Worm (Caenorhabditis elegans) whole organism, L4 larva: ENCODE data around the gene F49C5.3.
A peak's percentile ranks its signal among the peaks of the same experiment; 100 is the strongest.

ENCODE experiments used
- F26F4.8 ChIP-seq: fragments of 200-800 bp; sonication (Bioruptor generic); conservative IDR thresholded peaks from 2 replicates; pipeline ENCODE4 v1.3.6; 2022; ENCODE audit warnings: missing genetic modification characterization, missing compliant biosample characterization
- R02D3.7 ChIP-seq: fragments of 150-350 bp; sonication (generic microtip); optimal IDR thresholded peaks from 3 replicates; lab custom pipeline; 2014; ENCODE audit warnings: missing biosample characterization, missing genetic modification characterization
- T20F7.1 ChIP-seq: fragments of 200-800 bp; sonication (Bioruptor generic); optimal IDR thresholded peaks from 2 replicates; lab custom pipeline; 2018; ENCODE audit warnings: mild to moderate bottlenecking, missing genetic modification characterization, missing compliant biosample characterization
- Y5F2A.4 ChIP-seq: fragments of 200-800 bp; sonication (Bioruptor generic); optimal IDR thresholded peaks from 2 replicates; lab custom pipeline; 2018; ENCODE audit warnings: mild to moderate bottlenecking, missing genetic modification characterization, missing compliant biosample characterization
- ZK337.2 ChIP-seq: fragments of 200-800 bp; sonication (Bioruptor generic); IDR thresholded peaks from 2 replicates; pipeline ENCODE4 v1.3.6; 2022; ENCODE audit warnings: missing genetic modification reagents, missing genetic modification characterization, missing compliant biosample characterization
- aha-1 ChIP-seq: fragments of 150-350 bp; peaks from one replicate; lab custom pipeline; 2014; ENCODE audit warnings: missing biosample characterization, missing genetic modification characterization
- aly-2 ChIP-seq: sonication (generic microtip); optimal IDR thresholded peaks from 2 replicates; lab custom pipeline; 2018; ENCODE audit warnings: missing biosample characterization, missing genetic modification characterization
- arid-1 ChIP-seq: fragments of 200-800 bp; sonication (Bioruptor generic); conservative IDR thresholded peaks from 2 replicates; pipeline ENCODE4 v1.3.6; 2022; ENCODE audit warnings: missing genetic modification reagents, missing genetic modification characterization, missing compliant biosample characterization
- ceh-20 ChIP-seq: fragments of 200-800 bp; sonication (Bioruptor generic); IDR thresholded peaks from 2 replicates; pipeline ENCODE4 v1.3.6; 2022; ENCODE audit warnings: missing genetic modification reagents, missing genetic modification characterization, missing compliant biosample characterization
- ceh-32 ChIP-seq: sonication (generic microtip); optimal IDR thresholded peaks from 2 replicates; lab custom pipeline; 2016; ENCODE audit warnings: mild to moderate bottlenecking, missing genetic modification characterization, missing compliant biosample characterization; ENCODE audit not compliant: poor library complexity
- ces-1 ChIP-seq: fragments of 150-350 bp; sonication (generic microtip); optimal IDR thresholded peaks from 4 replicates; lab custom pipeline; 2014; ENCODE audit warnings: missing biosample characterization, missing genetic modification reagents, missing genetic modification characterization
- cey-2 ChIP-seq: sonication (generic microtip); optimal IDR thresholded peaks from 3 replicates; lab custom pipeline; 2017; ENCODE audit warnings: missing genetic modification characterization, mild to moderate bottlenecking, missing compliant biosample characterization, antibody characterized with exemption, borderline replicate concordance; ENCODE audit not compliant: insufficient read depth
- ctbp-1 ChIP-seq: fragments of 200-800 bp; sonication (Bioruptor generic); IDR thresholded peaks from 2 replicates; pipeline ENCODE4 v1.3.6; 2022; ENCODE audit warnings: missing genetic modification reagents, missing genetic modification characterization, missing compliant biosample characterization
- daf-12 ChIP-seq: fragments of 150-350 bp; optimal IDR thresholded peaks from 2 replicates; lab custom pipeline; 2014; ENCODE audit warnings: missing biosample characterization, missing genetic modification reagents, missing genetic modification characterization
- dpl-1 ChIP-seq: fragments of 150-350 bp; optimal IDR thresholded peaks from 2 replicates; lab custom pipeline; 2014; ENCODE audit warnings: missing biosample characterization, missing genetic modification reagents, missing genetic modification characterization
- egl-27 ChIP-seq: sonication (generic microtip); optimal IDR thresholded peaks from 3 replicates; lab custom pipeline; 2017; ENCODE audit warnings: missing biosample characterization, missing genetic modification reagents, missing genetic modification characterization
- fkh-10 ChIP-seq: fragments of 150-350 bp; optimal IDR thresholded peaks from 2 replicates; lab custom pipeline; 2014; ENCODE audit warnings: missing biosample characterization, missing genetic modification reagents, missing genetic modification characterization
- hif-1 ChIP-seq, 2 experiments: sonication (generic microtip); optimal IDR thresholded peaks; 2 replicates each; lab custom pipeline; 2016 to 2017; ENCODE audit warnings: missing compliant biosample characterization in 2 of 2, missing genetic modification characterization in 2 of 2, missing genetic modification reagents in 2 of 2, missing genotype in 2 of 2, mild to moderate bottlenecking in 1 of 2
- hlh-30 ChIP-seq: sonication (generic microtip); optimal IDR thresholded peaks from 2 replicates; lab custom pipeline; 2017; ENCODE audit warnings: antibody characterized with exemption, mild to moderate bottlenecking, missing genetic modification characterization, missing compliant biosample characterization; ENCODE audit not compliant: insufficient read depth
- hmg-1.1 ChIP-seq: fragments of 200-800 bp; sonication (Bioruptor generic); IDR thresholded peaks from 2 replicates; pipeline ENCODE4 v1.3.6; 2022; ENCODE audit warnings: missing genetic modification reagents, missing genetic modification characterization, missing compliant biosample characterization
- lim-7 ChIP-seq: fragments of 200-800 bp; sonication (Bioruptor generic); IDR thresholded peaks from 2 replicates; pipeline ENCODE4 v1.3.6; 2022; ENCODE audit warnings: missing genetic modification characterization, missing compliant biosample characterization
- lin-13 ChIP-seq: fragments of 150-350 bp; optimal IDR thresholded peaks from 2 replicates; lab custom pipeline; 2014; ENCODE audit warnings: missing biosample characterization, missing genetic modification reagents, missing genetic modification characterization
- lin-15B ChIP-seq: fragments of 150-350 bp; sonication (generic microtip); optimal IDR thresholded peaks from 3 replicates; lab custom pipeline; 2014; ENCODE audit warnings: missing biosample characterization, missing genetic modification characterization
- lin-38 ChIP-seq: fragments of 200-800 bp; sonication (Bioruptor generic); IDR thresholded peaks from 2 replicates; pipeline ENCODE4 v1.3.6; 2022; ENCODE audit warnings: missing genetic modification reagents, missing genetic modification characterization, missing compliant biosample characterization
- lir-3 ChIP-seq: sonication (generic microtip); optimal IDR thresholded peaks from 2 replicates; lab custom pipeline; 2016; ENCODE audit warnings: mild to moderate bottlenecking, missing genetic modification characterization, missing compliant biosample characterization
- mdl-1 ChIP-seq, 2 experiments: fragments of 150-350 bp in 1 of 2; sonication (generic microtip) in 1 of 2; optimal IDR thresholded peaks; 2 replicates each; lab custom pipeline; 2014 to 2017; ENCODE audit warnings: missing biosample characterization in 2 of 2, missing genetic modification characterization in 2 of 2
- mdt-29 ChIP-seq: fragments of 200-800 bp; sonication (Bioruptor generic); IDR thresholded peaks from 2 replicates; pipeline ENCODE4 v1.3.6; 2022; ENCODE audit warnings: missing genetic modification reagents, missing genetic modification characterization, missing compliant biosample characterization
- mxl-2 ChIP-seq: fragments of 200-800 bp; sonication (Bioruptor generic); conservative IDR thresholded peaks from 2 replicates; pipeline ENCODE4 v1.3.6; 2022; ENCODE audit warnings: missing genetic modification reagents, missing genetic modification characterization, missing compliant biosample characterization
- nhr-102 ChIP-seq: sonication (generic microtip); optimal IDR thresholded peaks from 2 replicates; lab custom pipeline; 2016; ENCODE audit warnings: mild to moderate bottlenecking, missing genetic modification characterization, moderate library complexity, missing compliant biosample characterization
- nhr-11 ChIP-seq: fragments of 150-350 bp; optimal IDR thresholded peaks from 2 replicates; lab custom pipeline; 2014; ENCODE audit warnings: missing biosample characterization, missing genetic modification characterization
- nhr-42 ChIP-seq: fragments of 200-800 bp; sonication (Bioruptor generic); IDR thresholded peaks from 2 replicates; pipeline ENCODE4 v1.3.6; 2022; ENCODE audit warnings: missing genetic modification characterization, missing compliant biosample characterization
- nhr-6 ChIP-seq: fragments of 150-350 bp; optimal IDR thresholded peaks from 2 replicates; lab custom pipeline; 2014; ENCODE audit warnings: missing biosample characterization, missing genetic modification characterization
- nhr-76 ChIP-seq: fragments of 150-350 bp; optimal IDR thresholded peaks from 2 replicates; lab custom pipeline; 2014; ENCODE audit warnings: missing biosample characterization, missing genetic modification characterization
- pha-4 ChIP-seq, 2 experiments: fragments of 150-350 bp in 1 of 2; fragments of 200-800 bp in 1 of 2; sonication (Bioruptor generic) in 1 of 2; IDR thresholded peaks in 1 of 2; optimal IDR thresholded peaks in 1 of 2; 2 replicates each; pipeline versions ENCODE4 v1.3.6 to Lab custom; 2014 to 2022; ENCODE audit warnings: missing genetic modification characterization in 2 of 2, missing genetic modification reagents in 2 of 2, missing biosample characterization in 1 of 2, missing compliant biosample characterization in 1 of 2
- php-3 ChIP-seq: fragments of 200-800 bp; sonication (Bioruptor generic); IDR thresholded peaks from 2 replicates; pipeline ENCODE4 v1.3.6; 2022; ENCODE audit warnings: missing genetic modification reagents, missing genetic modification characterization, missing compliant biosample characterization
- rbr-2 ChIP-seq: sonication (generic microtip); optimal IDR thresholded peaks from 2 replicates; lab custom pipeline; 2016; ENCODE audit warnings: missing genotype, missing genetic modification characterization, missing compliant biosample characterization
- saeg-2 ChIP-seq: fragments of 200-800 bp; sonication (Bioruptor generic); IDR thresholded peaks from 2 replicates; pipeline ENCODE4 v1.3.6; 2022; ENCODE audit warnings: missing genetic modification reagents, missing genetic modification characterization, missing compliant biosample characterization
- sdz-12 ChIP-seq: fragments of 200-800 bp; sonication (Bioruptor generic); optimal IDR thresholded peaks from 2 replicates; lab custom pipeline; 2018; ENCODE audit warnings: mild to moderate bottlenecking, missing genetic modification characterization, missing compliant biosample characterization
- skn-1 ChIP-seq: fragments of 150-350 bp; optimal IDR thresholded peaks from 2 replicates; lab custom pipeline; 2014; ENCODE audit warnings: missing biosample characterization, missing genetic modification characterization
- spr-1 ChIP-seq: sonication (generic microtip); optimal IDR thresholded peaks from 2 replicates; lab custom pipeline; 2016; ENCODE audit warnings: mild to moderate bottlenecking, missing genetic modification characterization, missing compliant biosample characterization
- unc-130 ChIP-seq: sonication (generic microtip); optimal IDR thresholded peaks from 2 replicates; lab custom pipeline; 2016; ENCODE audit warnings: missing genetic modification reagents, missing genetic modification characterization, missing compliant biosample characterization
- zfp-2 ChIP-seq: sonication (generic microtip); optimal IDR thresholded peaks from 2 replicates; lab custom pipeline; 2016; ENCODE audit warnings: mild to moderate bottlenecking, missing genetic modification characterization, missing compliant biosample characterization

The F49C5.3 gene

DNA sequence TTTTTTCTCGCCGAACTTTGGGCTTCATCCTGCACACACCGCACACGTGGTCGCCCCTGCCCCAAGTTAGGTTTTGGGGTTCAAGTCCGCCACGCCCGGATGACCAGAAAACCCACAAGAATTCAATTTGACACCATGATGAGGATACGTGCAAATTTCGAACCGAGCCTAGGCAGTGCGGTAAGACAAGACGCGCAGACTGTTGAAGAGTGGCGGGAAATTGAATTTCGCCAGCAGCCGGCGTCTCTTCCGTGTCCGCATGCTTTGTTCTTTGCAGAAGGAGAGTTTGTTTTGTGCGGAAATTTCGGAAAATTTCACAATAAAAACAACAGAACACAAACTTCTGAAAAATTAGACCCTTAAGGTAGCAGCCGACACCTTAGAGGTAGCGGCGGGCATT lies 36.3 kb upstream of the F49C5.3 start:
- TF ChIP-seq saeg-2 (GFP tag; lab: Robert Waterston, UW) (no peak), Y5F2A.4 (GFP tag; lab: Kevin White, UChicago) (no peak), lin-15B (tag; lab: Kevin White, UChicago) (no peak), ces-1 (GFP tag; lab: Kevin White, UChicago) (peak; percentile 65), nhr-11 (tag; lab: Kevin White, UChicago) (no peak), R02D3.7 (tag; lab: Kevin White, UChicago) (no peak), ZK337.2 (GFP tag; lab: Robert Waterston, UW) (no peak), hif-1 (tag; optimal IDR thresholded peaks at IDR 0.05; lab: Kevin White, UChicago) (peak in 1 of 2 experiments; percentile 37), fkh-10 (GFP tag; lab: Kevin White, UChicago) (peak; percentile 29), ctbp-1 (0 out of 2 replicates have a peak, but pooled peaks have one; percentile 35), mdt-29 (GFP tag; lab: Robert Waterston, UW) (no peak), lim-7 (GFP tag; lab: Robert Waterston, UW) (no peak), skn-1 (tag; lab: Kevin White, UChicago) (no peak), php-3 (GFP tag; lab: Robert Waterston, UW) (no peak), nhr-42 (no peak)
- TF ChIP-seq, all 104 proteins: peak for 4

ce11 chrII:12502784-12503183 lies 33.5 kb upstream of the F49C5.3 start, which contains the start of gene ador-1:
ador-1 (minus strand) TSS chrII:12502884.
- TF ChIP-seq hif-1 (tag; optimal IDR thresholded peaks at IDR 0.05; lab: Kevin White, UChicago) (no peak), nhr-76 (tag; lab: Kevin White, UChicago) (no peak)

DNA sequence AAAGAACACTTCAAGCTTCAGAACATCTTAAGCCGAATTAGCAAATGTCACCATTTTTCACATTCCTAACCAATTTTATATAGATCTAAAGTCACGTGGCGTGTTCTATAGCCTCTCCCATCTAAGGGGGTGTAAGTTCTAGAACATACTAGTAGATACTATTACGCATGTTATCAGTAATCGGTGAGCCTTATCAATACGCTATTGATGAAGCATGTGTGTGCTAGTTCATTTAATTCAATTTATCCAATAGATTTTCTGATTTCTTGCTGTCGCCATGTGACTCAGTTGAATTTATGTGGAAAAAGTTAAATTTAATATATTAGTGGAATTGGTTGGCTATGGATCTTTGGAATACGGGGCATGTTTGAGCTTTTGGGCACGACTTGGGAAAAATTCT lies 29.8 kb upstream of the F49C5.3 start:
- TF ChIP-seq aha-1, result peak; percentile 64
- no peak for TF ChIP-seq lin-15B (tag; lab: Kevin White, UChicago)
- no peak for TF ChIP-seq F26F4.8 (GFP tag; lab: Robert Waterston, UW)
- TF ChIP-seq, all 104 proteins: peak for 1

DNA sequence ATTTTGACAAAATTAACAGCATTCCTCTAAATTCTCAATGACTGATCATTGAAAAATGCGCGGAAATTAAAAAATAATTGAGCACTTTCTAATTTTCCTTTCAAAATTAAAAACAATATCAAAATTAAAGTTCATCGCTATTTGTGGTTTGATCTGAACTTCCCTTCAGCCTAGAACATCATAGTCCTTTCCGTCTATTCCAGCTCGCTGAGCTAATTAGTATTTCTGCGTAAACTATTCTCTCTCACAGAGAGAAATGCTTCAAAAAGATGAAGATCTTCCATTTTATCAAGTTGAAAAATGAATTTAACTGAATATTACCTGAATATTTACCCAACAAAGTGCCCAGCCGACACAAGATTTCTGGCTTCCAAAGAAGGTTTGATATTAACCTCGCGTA lies 29.3 kb upstream of the F49C5.3 start, which contains the start of gene srh-68:
Gene srh-68 (plus strand): TSS at position 301 of the 400 bp plus-strand sequence.
- TF ChIP-seq rbr-2 (tag; lab: Kevin White, UChicago), result no peak
- no peak for TF ChIP-seq cey-2 (tag; lab: Kevin White, UChicago)
- TF ChIP-seq daf-12 (tag; lab: Kevin White, UChicago), result no peak
- no peak for TF ChIP-seq arid-1 (GFP tag; lab: Robert Waterston, UW)
- TF ChIP-seq ceh-20 (GFP tag; lab: Robert Waterston, UW), result no peak
- TF ChIP-seq hif-1 (tag; optimal IDR thresholded peaks at IDR 0.05; lab: Kevin White, UChicago), result no peak
- TF ChIP-seq lin-13 (GFP tag; lab: Kevin White, UChicago), result no peak
- TF ChIP-seq nhr-102 (tag; lab: Kevin White, UChicago), result no peak
- no peak for TF ChIP-seq pha-4 (GFP tag; IDR thresholded peaks at IDR 0.05; lab: Robert Waterston, UW)
- no peak for TF ChIP-seq pha-4 (tag; optimal IDR thresholded peaks at IDR 0.05; lab: Kevin White, UChicago)
- TF ChIP-seq php-3 (GFP tag; lab: Robert Waterston, UW), result no peak
- no peak for TF ChIP-seq nhr-6 (tag; lab: Kevin White, UChicago)
- no peak for TF ChIP-seq T20F7.1
- no peak for TF ChIP-seq F26F4.8 (GFP tag; lab: Robert Waterston, UW)

DNA sequence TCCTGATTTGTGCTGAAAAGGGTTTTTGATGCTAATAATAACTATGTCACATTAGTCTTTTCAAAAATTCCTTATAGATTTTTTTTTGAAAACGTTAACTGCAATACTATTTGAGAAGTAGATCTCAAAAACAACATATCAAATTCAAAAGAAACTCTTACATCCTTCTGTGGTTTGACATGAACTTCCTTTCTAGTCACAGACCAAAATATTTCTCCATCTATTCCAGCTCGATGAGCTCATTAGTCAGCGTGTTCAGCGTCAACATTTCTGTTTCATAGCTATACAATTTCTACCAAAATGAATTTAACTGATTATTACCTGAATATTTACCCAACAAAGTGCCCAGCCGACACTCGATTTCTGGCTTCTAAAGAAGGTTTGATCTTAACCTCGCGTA lies 27.7 kb upstream of the F49C5.3 start, which contains the start of gene srh-67:
Gene srh-67 (plus strand): TSS at position 301 of the 400 bp plus-strand sequence.
- TF ChIP-seq zfp-2 (tag; lab: Kevin White, UChicago), result no peak
- TF ChIP-seq hlh-30 (tag; lab: Kevin White, UChicago), result no peak
- no peak for TF ChIP-seq sdz-12 (GFP tag; lab: Kevin White, UChicago)
- TF ChIP-seq aly-2 (tag; lab: Kevin White, UChicago), result no peak
- no peak for TF ChIP-seq dpl-1 (GFP tag; lab: Kevin White, UChicago)
- TF ChIP-seq lin-38, result no peak
- TF ChIP-seq hmg-1.1, result no peak
- no peak for TF ChIP-seq mdl-1 (tag; optimal IDR thresholded peaks at IDR 0.05; lab: Kevin White, UChicago)
- no peak for TF ChIP-seq spr-1 (tag; lab: Kevin White, UChicago)
- TF ChIP-seq ceh-32 (tag; lab: Kevin White, UChicago), result no peak
- TF ChIP-seq egl-27 (tag; lab: Kevin White, UChicago), result no peak
- TF ChIP-seq lir-3 (tag; lab: Kevin White, UChicago), result no peak
- no peak for TF ChIP-seq unc-130
- no peak for TF ChIP-seq mxl-2 (GFP tag; lab: Robert Waterston, UW)
